Fruit fly (Drosophila melanogaster) whole organism, prepupa: Measurements from ENCODE around the gene CG9184.

Experiments
- CG3919 ChIP-seq: fragments of 200-800 bp; sonication (Bioruptor generic); optimal IDR thresholded peaks from 3 replicates; lab custom pipeline; 2016; ENCODE audit warnings: missing biosample characterization, missing genetic modification characterization
- Ets96B ChIP-seq: fragments of 200-800 bp; optimal IDR thresholded peaks from 2 replicates; lab custom pipeline; 2019; ENCODE audit warnings: missing biosample characterization, mild to moderate bottlenecking, missing genetic modification characterization, moderate library complexity
- Met ChIP-seq: fragments of 200-800 bp; sonication (Bioruptor generic); optimal IDR thresholded peaks from 3 replicates; lab custom pipeline; 2016; ENCODE audit warnings: missing biosample characterization, missing genetic modification characterization
- dac ChIP-seq: fragments of 200-800 bp; sonication (Bioruptor generic); optimal IDR thresholded peaks from 2 replicates; lab custom pipeline; 2017; ENCODE audit warnings: missing biosample characterization, mild to moderate bottlenecking, missing genetic modification characterization
- fkh ChIP-seq: fragments of 200-800 bp; sonication (Bioruptor generic); optimal IDR thresholded peaks from 3 replicates; lab custom pipeline; 2017; ENCODE audit warnings: missing biosample characterization, mild to moderate bottlenecking, missing genetic modification characterization, moderate library complexity
- spab ChIP-seq: fragments of 200-800 bp; sonication (Bioruptor generic); optimal IDR thresholded peaks from 2 replicates; lab custom pipeline; 2017; ENCODE audit warnings: missing biosample characterization, mild to moderate bottlenecking, missing genetic modification characterization, missing genetic modification reagents

DNA sequence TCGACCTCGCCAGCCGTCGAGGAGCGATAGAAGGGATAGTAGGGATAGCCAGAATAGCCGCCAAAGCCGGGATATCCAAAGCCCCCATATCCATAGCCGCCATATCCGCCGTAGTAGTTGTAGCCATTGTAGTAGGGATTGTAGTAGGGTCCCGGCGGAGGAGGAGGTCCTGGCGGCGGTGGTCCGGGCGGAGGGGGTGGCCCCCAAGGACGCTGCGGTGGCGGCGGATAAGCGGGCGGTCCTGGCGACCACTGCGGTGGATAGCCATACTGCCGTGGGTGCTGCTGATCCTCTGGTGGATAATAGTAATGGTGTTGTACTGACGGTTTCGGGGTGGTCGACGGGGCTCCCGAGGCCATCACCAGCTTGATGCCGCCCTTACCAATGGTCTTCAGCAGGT, 447 bp downstream of the CG9184 start:
- TF ChIP-seq dac (GFP tag; lab: Kevin White, UChicago) (no peak), Met (GFP tag; lab: Kevin White, UChicago) (no peak), Ets96B (tag; lab: Kevin White, UChicago) (no peak), spab (no peak), fkh (GFP tag; lab: Kevin White, UChicago) (no peak), CG3919 (GFP tag; lab: Kevin White, UChicago) (no peak)
